Worm (Caenorhabditis elegans) whole organism, L2 larva: ENCODE measurements around the gene ech-4.

ENCODE experiments used
- fos-1 ChIP-seq: fragments of 150-350 bp; optimal IDR thresholded peaks from 2 replicates; lab custom pipeline; 2014; ENCODE audit warnings: missing biosample characterization, missing genetic modification characterization
- nhr-12 ChIP-seq: fragments of 150-350 bp; optimal IDR thresholded peaks from 2 replicates; lab custom pipeline; 2014; ENCODE audit warnings: missing biosample characterization, missing genetic modification characterization
- ztf-11 ChIP-seq: sonication (generic microtip); optimal IDR thresholded peaks from 2 replicates; lab custom pipeline; 2017; ENCODE audit warnings: missing biosample characterization, missing genetic modification characterization

ce11 chrII:10867219-10867618, 46.4 kb downstream of the ech-4 start:
- TF ChIP-seq nhr-12, result no peak
- TF ChIP-seq fos-1 (tag; lab: Kevin White, UChicago), result peak; percentile 54
- TF ChIP-seq ztf-11 (tag; lab: Kevin White, UChicago), result no peak
